Fruit fly (Drosophila melanogaster): ENCODE results near the gene CG17195.

The CG17195 gene

DNA sequence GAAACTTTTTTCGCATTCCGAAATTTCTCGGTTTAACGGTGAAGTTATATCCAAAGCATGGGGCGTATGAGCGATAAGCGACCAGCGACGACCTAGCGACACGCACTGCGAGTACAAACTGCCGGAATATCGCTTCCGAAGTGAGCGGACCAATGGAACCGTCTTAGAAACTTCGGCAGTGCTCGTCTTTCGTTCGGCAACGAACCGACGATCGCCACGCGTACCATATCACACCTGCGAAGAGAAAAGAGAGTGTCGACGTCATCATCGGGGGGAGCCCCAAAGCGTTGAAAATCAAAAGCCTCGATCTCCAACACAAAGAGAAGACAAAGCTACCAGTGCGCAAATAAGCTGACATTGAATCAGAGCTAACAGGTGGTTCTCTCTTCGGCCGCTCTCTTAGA, 36.6 kb downstream of the CG17195 start, which contains the start of gene LpR2 (continued):
- TF ChIP-seq BtbVII (GFP tag; optimal IDR thresholded peaks at IDR 0.05) (peak; percentile 72), Opbp (GFP tag; IDR thresholded peaks at IDR 0.05; ENCODE audit: partially characterized antibody) (0 out of 3 replicates have a peak, but pooled peaks have one; percentile 40), Sin3A (optimal IDR thresholded peaks at IDR 0.05) (no peak), Hey (tag; optimal IDR thresholded peaks at IDR 0.05) (peak; percentile 12), inv (GFP tag; IDR thresholded peaks at IDR 0.05; ENCODE audit: partially characterized antibody) (peak; percentile 17; the same call in 1 of the 2 replicates), scrt (GFP tag; optimal IDR thresholded peaks at IDR 0.05) (peak; percentile 10), shn (GFP tag; optimal IDR thresholded peaks at IDR 0.05) (peak; percentile 2), CG2875 (GFP tag; optimal IDR thresholded peaks at IDR 0.05) (no peak), CkIIα-i1 (GFP tag; IDR thresholded peaks at IDR 0.05) (no peak), gro (GFP tag; optimal IDR thresholded peaks at IDR 0.05) (peak; percentile 42), Rfx (GFP tag; IDR thresholded peaks at IDR 0.05) (peak; percentile 44; the same call in 1 of the 2 replicates), CG4282 (GFP tag; optimal IDR thresholded peaks at IDR 0.05) (peak; percentile 8), bcd (GFP tag; optimal IDR thresholded peaks at IDR 0.05) (no peak), grn (GFP tag; optimal IDR thresholded peaks at IDR 0.05) (peak; percentile 70), pnt (GFP tag; optimal IDR thresholded peaks at IDR 0.05) (no peak), amos (GFP tag; IDR thresholded peaks at IDR 0.05; ENCODE audit: partially characterized antibody) (peak; percentile 45; the same call in 1 of the 2 replicates), CG16779 (GFP tag; IDR thresholded peaks at IDR 0.05) (no peak), aop (GFP tag; IDR thresholded peaks at IDR 0.05) (0 out of 2 replicates have a peak, but pooled peaks have one; percentile 26), Doc3 (GFP tag; IDR thresholded peaks at IDR 0.05; ENCODE audit: partially characterized antibody) (no peak), Drgx (GFP tag; IDR thresholded peaks at IDR 0.05) (peak; percentile 29; the same call in 1 of the 2 replicates), CG13296 (GFP tag; optimal IDR thresholded peaks at IDR 0.05) (peak; percentile 3), unc-4 (GFP tag; IDR thresholded peaks at IDR 0.05; ENCODE audit: partially characterized antibody) (peak; percentile 37; the same call in 1 of the 2 replicates), vvl (GFP tag; IDR thresholded peaks at IDR 0.05) (0 out of 2 replicates have a peak, but pooled peaks have one; percentile 58), sug (tag; optimal IDR thresholded peaks at IDR 0.05) (peak; percentile 66), sqz (GFP tag; optimal IDR thresholded peaks at IDR 0.05) (peak; percentile 35), HmgZ (tag; optimal IDR thresholded peaks at IDR 0.05) (peak; percentile 42), Deaf1 (tag; optimal IDR thresholded peaks at IDR 0.05) (peak; percentile 100), zen2 (GFP tag; IDR thresholded peaks at IDR 0.05; ENCODE audit: partially characterized antibody) (peak; percentile 57; the same call in 2 of the 3 replicates), dm (GFP tag; optimal IDR thresholded peaks at IDR 0.05) (peak; percentile 17), CG13894 (tag; optimal IDR thresholded peaks at IDR 0.05) (peak; percentile 64), Nf-YC (tag; optimal IDR thresholded peaks at IDR 0.05) (peak; percentile 97), Hmr (GFP tag; optimal IDR thresholded peaks at IDR 0.05) (peak; percentile 33), mirr (GFP tag; optimal IDR thresholded peaks at IDR 0.05) (peak; percentile 57), CG14014 (GFP tag; IDR thresholded peaks at IDR 0.05) (peak; percentile 31; the same call in 1 of the 2 replicates), CG34422 (GFP tag; IDR thresholded peaks at IDR 0.05) (peak; percentile 13; the same call in 1 of the 3 replicates), CG1529 (GFP tag; optimal IDR thresholded peaks at IDR 0.05) (no peak), CG6654 (GFP tag; optimal IDR thresholded peaks at IDR 0.05) (no peak), Dll (GFP tag; IDR thresholded peaks at IDR 0.05; ENCODE audit: partially characterized antibody) (0 out of 4 replicates have a peak, but pooled peaks have one; percentile 48), slbo (GFP tag; IDR thresholded peaks at IDR 0.05) (0 out of 2 replicates have a peak, but pooled peaks have one; percentile 3), bsh (GFP tag; optimal IDR thresholded peaks at IDR 0.05) (peak in 1 of 2 experiments; percentile 1), exex (tag; optimal IDR thresholded peaks at IDR 0.05) (peak; percentile 35), Med (GFP tag) (peak; percentile 72), CG3163 (GFP tag; optimal IDR thresholded peaks at IDR 0.05) (peak; percentile 99), kah (GFP tag; optimal IDR thresholded peaks at IDR 0.05) (peak; percentile 99), ci (GFP tag; IDR thresholded peaks at IDR 0.05) (peak; percentile 65; the same call in 2 of the 3 replicates), sob (GFP tag; IDR thresholded peaks at IDR 0.05) (peak; percentile 38; the same call in 1 of the 2 replicates), CG10543 (GFP tag; optimal IDR thresholded peaks at IDR 0.05) (peak; percentile 80), chm (GFP tag; IDR thresholded peaks at IDR 0.05) (peak; percentile 50; the same call in 1 of the 2 replicates), chinmo (GFP tag; IDR thresholded peaks at IDR 0.05; ENCODE audit: partially characterized antibody) (peak; percentile 95)

Data from whole organism, embryonic.